Comparison of ENCODE assay signal across 1 fruit fly cellular context in the genomic region with DNA sequence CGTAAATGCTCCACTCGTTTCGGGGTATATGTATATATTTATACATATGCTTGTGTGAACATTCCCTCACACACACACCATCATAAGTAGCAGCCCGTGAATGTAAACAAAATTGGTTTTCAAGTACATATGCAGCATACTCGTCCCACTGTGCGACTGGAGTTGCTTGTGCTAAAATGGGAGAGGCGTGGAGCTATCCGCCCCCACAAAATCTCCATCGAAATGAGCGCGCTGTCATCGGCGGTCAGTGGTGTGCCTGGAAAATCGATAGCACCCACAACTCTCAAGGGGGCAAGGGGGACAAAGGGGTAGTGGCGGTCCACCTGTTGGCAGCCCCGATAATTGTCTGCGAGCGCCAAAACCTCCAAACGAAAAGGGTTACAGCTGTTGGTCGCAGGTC.
TF ChIP-seq lines count a peak whose summit lies in the region.

No protein-coding gene starts in this region.

TF ChIP-seq in whole organism, embryonic, 481 proteins besides CTCF, POLR2A, EP300 and RAD21 (continued from another document):
- TF ChIP-seq sens (GFP tag; lab: Kevin White, UChicago) (peak; percentile 50), crol (GFP tag; IDR thresholded peaks at IDR 0.05; lab: Robert Waterston, UW) (peak; percentile 82), stc (GFP tag; IDR thresholded peaks at IDR 0.05; lab: Robert Waterston, UW) (0 out of 2 replicates have a peak, but pooled peaks have one; percentile 15), so (GFP tag; IDR thresholded peaks at IDR 0.05; lab: Robert Waterston, UW) (0 out of 3 replicates have a peak, but pooled peaks have one; percentile 13), CG12104 (GFP tag; optimal IDR thresholded peaks at IDR 0.05; lab: Kevin White, UChicago) (no peak), Nf-YB (GFP tag; optimal IDR thresholded peaks at IDR 0.05; lab: Kevin White, UChicago) (no peak), Hsf (GFP tag; optimal IDR thresholded peaks at IDR 0.05; lab: Kevin White, UChicago) (no peak), amos (GFP tag; IDR thresholded peaks at IDR 0.05; lab: Robert Waterston, UW; ENCODE audit: partially characterized antibody) (0 out of 2 replicates have a peak, but pooled peaks have one; percentile 17), CG7786 (GFP tag; optimal IDR thresholded peaks at IDR 0.05; lab: Kevin White, UChicago) (no peak), bsh (GFP tag; optimal IDR thresholded peaks at IDR 0.05; lab: Kevin White, UChicago) (no peak), CG16863 (GFP tag; optimal IDR thresholded peaks at IDR 0.05; lab: Kevin White, UChicago) (no peak), sr (GFP tag; IDR thresholded peaks at IDR 0.05; lab: Robert Waterston, UW) (peak; percentile 61; the same call in 2 of the 3 replicates), sd (tag; optimal IDR thresholded peaks at IDR 0.05; lab: Kevin White, UChicago) (no peak), CG14860 (GFP tag; IDR thresholded peaks at IDR 0.05; lab: Robert Waterston, UW; ENCODE audit: partially characterized antibody) (0 out of 3 replicates have a peak, but pooled peaks have one; percentile 41), sisA (GFP tag; IDR thresholded peaks at IDR 0.05; lab: Robert Waterston, UW) (no peak), CG12769 (tag; optimal IDR thresholded peaks at IDR 0.05; lab: Kevin White, UChicago) (no peak), CG13296 (GFP tag; optimal IDR thresholded peaks at IDR 0.05; lab: Kevin White, UChicago) (no peak), sqz (GFP tag; optimal IDR thresholded peaks at IDR 0.05; lab: Kevin White, UChicago) (no peak), nom (GFP tag; optimal IDR thresholded peaks at IDR 0.05; lab: Kevin White, UChicago) (no peak), CG6791 (GFP tag; IDR thresholded peaks at IDR 0.05; lab: Robert Waterston, UW; ENCODE audit: partially characterized antibody) (0 out of 3 replicates have a peak, but pooled peaks have one; percentile 49), H15 (GFP tag; IDR thresholded peaks at IDR 0.05; lab: Robert Waterston, UW) (no peak), her (GFP tag; optimal IDR thresholded peaks at IDR 0.05; lab: Kevin White, UChicago) (no peak), HLH4C (GFP tag; IDR thresholded peaks at IDR 0.05; lab: Robert Waterston, UW; ENCODE audit: partially characterized antibody) (peak; percentile 12; the same call in 1 of the 3 replicates), CG10543 (GFP tag; optimal IDR thresholded peaks at IDR 0.05; lab: Kevin White, UChicago) (peak; percentile 32), CG18599 (GFP tag; optimal IDR thresholded peaks at IDR 0.05; lab: Kevin White, UChicago) (peak; percentile 20), CG10959 (GFP tag; IDR thresholded peaks at IDR 0.05; lab: Robert Waterston, UW) (no peak), vvl (GFP tag; IDR thresholded peaks at IDR 0.05; lab: Robert Waterston, UW) (0 out of 2 replicates have a peak, but pooled peaks have one; percentile 7), CG1233 (GFP tag; optimal IDR thresholded peaks at IDR 0.05; lab: Kevin White, UChicago) (no peak), chinmo (GFP tag; IDR thresholded peaks at IDR 0.05; lab: Robert Waterston, UW; ENCODE audit: partially characterized antibody) (no peak), bbx (GFP tag; IDR thresholded peaks at IDR 0.05; lab: Robert Waterston, UW; ENCODE audit: partially characterized antibody) (0 out of 2 replicates have a peak, but pooled peaks have one; percentile 34), ewg (GFP tag; optimal IDR thresholded peaks at IDR 0.05; lab: Kevin White, UChicago) (peak; percentile 22), MBD-R2 (GFP tag; IDR thresholded peaks at IDR 0.05; lab: Robert Waterston, UW) (peak; percentile 70), seq (GFP tag; IDR thresholded peaks at IDR 0.05; lab: Robert Waterston, UW) (peak; percentile 59; the same call in 1 of the 2 replicates), Dref (GFP tag; IDR thresholded peaks at IDR 0.05; lab: Robert Waterston, UW) (peak; percentile 28; the same call in 1 of the 2 replicates), Gsc (GFP tag; IDR thresholded peaks at IDR 0.05; lab: Robert Waterston, UW) (no peak), CG34422 (GFP tag; IDR thresholded peaks at IDR 0.05; lab: Robert Waterston, UW) (peak; percentile 39; the same call in 1 of the 3 replicates), Med (GFP tag; lab: Kevin White, UChicago) (peak; percentile 52), CG3281 (GFP tag; optimal IDR thresholded peaks at IDR 0.05; lab: Kevin White, UChicago) (no peak), cg (GFP tag; optimal IDR thresholded peaks at IDR 0.05; lab: Kevin White, UChicago) (peak; percentile 69), CG8924 (tag; optimal IDR thresholded peaks at IDR 0.05; lab: Kevin White, UChicago) (no peak), CG16815 (GFP tag; optimal IDR thresholded peaks at IDR 0.05; lab: Kevin White, UChicago) (no peak)
